Worm (Caenorhabditis elegans) whole organism, young adult: Measurements from ENCODE around the gene gsr-1.

Experiments used
- D2030.7 ChIP-seq: fragments of 200-800 bp; sonication (Bioruptor generic); IDR thresholded peaks from 2 replicates; pipeline ENCODE4 v1.3.6; 2022; ENCODE audit warnings: missing genetic modification reagents, missing genetic modification characterization, missing compliant biosample characterization
- Y67H2A.10 ChIP-seq: fragments of 200-800 bp; sonication (Bioruptor generic); conservative IDR thresholded peaks from 2 replicates; pipeline ENCODE4 v1.3.6; 2022; ENCODE audit warnings: missing genetic modification reagents, missing genetic modification characterization, missing compliant biosample characterization
- ama-1 ChIP-seq, 3 experiments: fragments of 150-350 bp in 1 of 3; sonication (generic microtip) in 2 of 3; optimal IDR thresholded peaks; 2 replicates each; lab custom pipeline; 2014 to 2018; ENCODE audit warnings: missing biosample characterization in 2 of 3, missing genetic modification characterization in 2 of 3, missing genetic modification reagents in 2 of 3

- TF ChIP-seq ama-1 (optimal IDR thresholded peaks at IDR 0.05; lab: Kevin White, UChicago) (no peak), ama-1 (GFP tag; optimal IDR thresholded peaks at IDR 0.05; lab: Kevin White, UChicago) (no peak), D2030.7 (no peak), Y67H2A.10 (GFP tag; lab: Robert Waterston, UW) (no peak)
Observed at ce11 chrIII:3699275-3699674, 48.6 kb downstream of the gsr-1 start, which contains the start of gene cyn-9.
